Fruit fly (Drosophila melanogaster) Kc167 (cell line): ENCODE results near the gene ZnT33D.

Source experiments
- Myc ChIP-seq: fragments of >200 bp; optimal IDR thresholded peaks from 2 replicates; lab custom pipeline; 2017; ENCODE audit warnings: missing external identifiers
- Sin3A ChIP-seq: fragments of >200 bp; optimal IDR thresholded peaks from 2 replicates; lab custom pipeline; 2018; ENCODE audit warnings: missing external identifiers
- h ChIP-seq: fragments of >200 bp; optimal IDR thresholded peaks from 3 replicates; lab custom pipeline; 2018; ENCODE audit warnings: missing external identifiers
- insv ChIP-seq: fragments of >200 bp; optimal IDR thresholded peaks from 3 replicates; lab custom pipeline; 2018; ENCODE audit warnings: missing external identifiers
- psq ChIP-seq: fragments of >200 bp; optimal IDR thresholded peaks from 2 replicates; lab custom pipeline; 2017; ENCODE audit warnings: missing external identifiers
- ttk ChIP-seq: sonication (Bioruptor generic); optimal IDR thresholded peaks from 2 replicates; lab custom pipeline; 2017; ENCODE audit warnings: missing external identifiers

Gene ZnT33D

dm6 chr2L:12177621-12178020, 13.6 kb downstream of the ZnT33D start, which contains the start of gene atilla:
TSS of gene atilla (minus strand) at chr2L:12177886.
- no peak for TF ChIP-seq Sin3A (lab: Kevin White, UChicago)
- no peak for TF ChIP-seq psq (lab: Kevin White, UChicago)
- no peak for TF ChIP-seq h (lab: Kevin White, UChicago)
- no peak for TF ChIP-seq Myc (lab: Kevin White, UChicago)
- TF ChIP-seq insv (lab: Kevin White, UChicago) = no peak
- no peak for TF ChIP-seq ttk (lab: Kevin White, UChicago)

- TF ChIP-seq insv (lab: Kevin White, UChicago) (no peak), h (lab: Kevin White, UChicago) (no peak), psq (lab: Kevin White, UChicago) (no peak), Myc (lab: Kevin White, UChicago) (no peak), Sin3A (lab: Kevin White, UChicago) (no peak), ttk (lab: Kevin White, UChicago) (no peak)
Measured at dm6 chr2L:12192978-12193377, 28.9 kb downstream of the ZnT33D start.

dm6 chr2L:12194858-12195257, 30.8 kb downstream of the ZnT33D start:
- TF ChIP-seq Myc (lab: Kevin White, UChicago) (no peak), Sin3A (lab: Kevin White, UChicago) (no peak), h (lab: Kevin White, UChicago) (no peak), psq (lab: Kevin White, UChicago) (no peak), ttk (lab: Kevin White, UChicago) (no peak), insv (lab: Kevin White, UChicago) (no peak)

- TF ChIP-seq psq (lab: Kevin White, UChicago) = no peak
- TF ChIP-seq ttk (lab: Kevin White, UChicago) = no peak
- no peak for TF ChIP-seq Sin3A (lab: Kevin White, UChicago)
- no peak for TF ChIP-seq insv (lab: Kevin White, UChicago)
- TF ChIP-seq h (lab: Kevin White, UChicago) = no peak
- TF ChIP-seq Myc (lab: Kevin White, UChicago) = no peak
Measured at dm6 chr2L:12200990-12201389, 36.9 kb downstream of the ZnT33D start.

dm6 chr2L:12207549-12207948, 43.5 kb downstream of the ZnT33D start, which contains the start of gene CG31759:
TSS of gene CG31759 (plus strand) at chr2L:12207709.
- TF ChIP-seq Myc (lab: Kevin White, UChicago) (no peak), Sin3A (lab: Kevin White, UChicago) (no peak), h (lab: Kevin White, UChicago) (no peak), insv (lab: Kevin White, UChicago) (no peak), psq (lab: Kevin White, UChicago) (no peak), ttk (lab: Kevin White, UChicago) (no peak)
